Fruit fly (Drosophila melanogaster): ENCODE results near the gene REPTOR.
A peak's percentile ranks its signal among the peaks of the same experiment; 100 is the strongest.

The REPTOR gene

DNA sequence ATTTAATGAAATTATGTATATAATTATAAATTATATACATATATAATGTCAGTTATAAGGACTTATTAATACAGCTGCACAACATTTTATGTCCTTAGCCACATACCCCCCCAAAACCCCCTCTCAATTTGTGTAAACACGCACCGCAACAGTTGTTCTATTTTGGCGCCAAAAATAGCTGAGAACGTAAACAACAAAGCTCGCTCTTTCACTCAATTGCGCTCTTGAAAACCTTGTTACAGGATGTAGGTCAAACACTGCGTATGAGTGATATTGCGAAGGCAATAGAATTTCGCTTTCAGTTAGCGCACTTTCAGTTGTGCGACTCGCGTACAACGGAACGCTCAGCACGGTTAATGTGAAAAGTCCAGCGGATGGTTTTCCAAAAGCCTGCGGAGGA lies 38.3 kb downstream of the REPTOR start, which contains the start of gene Esyt2 (continued):
- no peak for TF ChIP-seq NfI (GFP tag; optimal IDR thresholded peaks at IDR 0.05)
- no peak for TF ChIP-seq fu2 (GFP tag; optimal IDR thresholded peaks at IDR 0.05)
- no peak; the same call in 1 of the 2 replicates for TF ChIP-seq CG8765 (GFP tag; IDR thresholded peaks at IDR 0.05)
- no peak for TF ChIP-seq CG8290 (GFP tag; optimal IDR thresholded peaks at IDR 0.05)
- TF ChIP-seq CG8290 (tag; optimal IDR thresholded peaks at IDR 0.05): peak in 1 of 2 experiments; percentile 51
- TF ChIP-seq CG1529 (GFP tag; optimal IDR thresholded peaks at IDR 0.05): no peak
- peak; percentile 27 for TF ChIP-seq ind (GFP tag; optimal IDR thresholded peaks at IDR 0.05)
- TF ChIP-seq Mrtf (GFP tag; IDR thresholded peaks at IDR 0.05): no peak
- peak; percentile 22; the same call in 1 of the 2 replicates for TF ChIP-seq ro (GFP tag; IDR thresholded peaks at IDR 0.05)
- TF ChIP-seq CG8388 (GFP tag; optimal IDR thresholded peaks at IDR 0.05): peak; percentile 15
- TF ChIP-seq Xrp1 (GFP tag; IDR thresholded peaks at IDR 0.05): peak; percentile 23; the same call in 1 of the 2 replicates
- TF ChIP-seq cwo (GFP tag; optimal IDR thresholded peaks at IDR 0.05): no peak
- peak; percentile 5 for TF ChIP-seq Jarid2 (GFP tag; optimal IDR thresholded peaks at IDR 0.05)
- TF ChIP-seq CG17568 (GFP tag; optimal IDR thresholded peaks at IDR 0.05): no peak
- TF ChIP-seq mld (GFP tag; IDR thresholded peaks at IDR 0.05; ENCODE audit: partially characterized antibody): no peak
- TF ChIP-seq exex (tag; optimal IDR thresholded peaks at IDR 0.05): no peak
- TF ChIP-seq abd-A (tag; optimal IDR thresholded peaks at IDR 0.05): peak; percentile 34
- TF ChIP-seq esg (GFP tag; conservative IDR thresholded peaks at IDR 0.05): no peak
- peak; percentile 79 for TF ChIP-seq Med (GFP tag)
- no peak for TF ChIP-seq luna (GFP tag; optimal IDR thresholded peaks at IDR 0.05)
- TF ChIP-seq nerfin-1 (tag; optimal IDR thresholded peaks at IDR 0.05): no peak
- peak; percentile 53; the same call in 2 of the 3 replicates for TF ChIP-seq CG11456 (GFP tag; IDR thresholded peaks at IDR 0.05)
- TF ChIP-seq CG5180 (GFP tag; optimal IDR thresholded peaks at IDR 0.05): no peak
- no peak for TF ChIP-seq CG1602 (GFP tag; optimal IDR thresholded peaks at IDR 0.05)
- peak; percentile 15 for TF ChIP-seq D19A (tag; optimal IDR thresholded peaks at IDR 0.05)
- TF ChIP-seq CG3726 (GFP tag; IDR thresholded peaks at IDR 0.05): no peak
- TF ChIP-seq CG3995 (GFP tag; optimal IDR thresholded peaks at IDR 0.05): no peak
- peak; percentile 14 for TF ChIP-seq CG12299 (tag; optimal IDR thresholded peaks at IDR 0.05)
- no peak for TF ChIP-seq CG17186 (GFP tag; optimal IDR thresholded peaks at IDR 0.05)
- no peak for TF ChIP-seq pnt (GFP tag; optimal IDR thresholded peaks at IDR 0.05)
- no peak for TF ChIP-seq CG2129 (GFP tag; IDR thresholded peaks at IDR 0.05; ENCODE audit: partially characterized antibody)
- peak; percentile 28; the same call in 1 of the 2 replicates for TF ChIP-seq CG14014 (GFP tag; IDR thresholded peaks at IDR 0.05)
- peak; percentile 49; the same call in 1 of the 2 replicates for TF ChIP-seq lmd (GFP tag; IDR thresholded peaks at IDR 0.05)
- TF ChIP-seq odd (GFP tag; optimal IDR thresholded peaks at IDR 0.05): no peak
- peak; percentile 1 for TF ChIP-seq CG12155 (GFP tag; optimal IDR thresholded peaks at IDR 0.05)
- no peak for TF ChIP-seq fru (optimal IDR thresholded peaks at IDR 0.05)
- TF ChIP-seq CG12942 (GFP tag; optimal IDR thresholded peaks at IDR 0.05): peak; percentile 11
- no peak for TF ChIP-seq Lhr (GFP tag; optimal IDR thresholded peaks at IDR 0.05)
- no peak for TF ChIP-seq CG15514 (GFP tag; optimal IDR thresholded peaks at IDR 0.05)
- TF ChIP-seq CG18599 (GFP tag; optimal IDR thresholded peaks at IDR 0.05): peak; percentile 62
- no peak for TF ChIP-seq pfk (GFP tag; optimal IDR thresholded peaks at IDR 0.05)
- TF ChIP-seq phol (tag; optimal IDR thresholded peaks at IDR 0.05): peak; percentile 13
- TF ChIP-seq ranshi (GFP tag; IDR thresholded peaks at IDR 0.05): peak; percentile 48; the same call in 1 of the 2 replicates
- TF ChIP-seq CG9797 (GFP tag; optimal IDR thresholded peaks at IDR 0.05): no peak
- TF ChIP-seq Nf-YA (GFP tag; IDR thresholded peaks at IDR 0.05): no peak
- no peak for TF ChIP-seq Ravus (GFP tag; IDR thresholded peaks at IDR 0.05)
- TF ChIP-seq dan (GFP tag; IDR thresholded peaks at IDR 0.05): no peak
- TF ChIP-seq MTF-1 (GFP tag; optimal IDR thresholded peaks at IDR 0.05; ENCODE audit: borderline replicate concordance): no peak
- peak; percentile 38 for TF ChIP-seq sens (GFP tag)
- no peak for TF ChIP-seq slp2 (GFP tag; optimal IDR thresholded peaks at IDR 0.05)
- TF ChIP-seq croc (GFP tag; conservative IDR thresholded peaks at IDR 0.05): no peak
